Fruit fly (Drosophila melanogaster) S2 (cell line): ENCODE results near the gene anox.

Experiments used
- CG8478 ChIP-seq: fragments of >200 bp; optimal IDR thresholded peaks from 2 replicates; lab custom pipeline; 2018
- CTCF ChIP-seq, 2 experiments: fragments of >200 bp; optimal IDR thresholded peaks; 2 replicates each; lab custom pipeline; 2018

DNA sequence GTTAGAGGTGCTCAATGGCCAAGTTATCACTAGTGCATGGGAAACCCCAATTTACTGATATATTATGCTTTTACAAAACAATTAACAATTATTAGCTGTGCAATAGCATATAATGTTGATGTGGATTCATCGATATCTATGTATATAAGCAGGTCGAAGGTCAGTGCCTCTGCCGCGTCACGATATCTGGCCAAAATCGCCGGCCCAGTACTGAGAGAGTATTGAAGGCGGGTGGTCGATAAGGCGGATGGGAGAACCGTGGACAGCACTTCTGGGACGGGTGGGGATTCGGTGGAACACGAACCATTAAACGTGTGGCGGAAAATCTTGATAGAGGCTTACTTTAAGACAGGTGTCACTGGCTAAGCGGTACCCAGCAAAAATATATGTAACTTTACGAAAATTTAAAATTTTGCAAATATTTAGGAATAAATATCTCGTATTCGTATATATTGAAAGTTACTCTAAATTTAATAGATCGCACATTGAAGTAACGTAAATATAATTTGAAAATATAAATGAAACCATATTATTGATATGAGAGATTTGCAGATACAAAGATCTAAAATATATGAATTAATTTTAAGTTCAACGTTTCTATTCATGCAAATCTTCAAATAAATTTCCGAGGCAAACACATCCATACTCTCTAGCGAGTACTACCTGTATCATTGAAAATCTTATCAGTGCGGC lies 3.3 kb upstream of the anox start:
- TF ChIP-seq CG8478 (lab: Kevin White, UChicago) (no peak), CTCF (optimal IDR thresholded peaks at IDR 0.05; lab: Kevin White, UChicago) (no peak)
